Worm (Caenorhabditis elegans): Measurements from ENCODE around the gene srh-1.
A peak's percentile ranks its signal among the peaks of the same experiment; 100 is the strongest.
"Not testable (repeated sequence)": the region's sequence is repeated elsewhere in the genome, so short reads cannot be mapped to it uniquely, and the experiment has no call there.

Gene srh-1

DNA sequence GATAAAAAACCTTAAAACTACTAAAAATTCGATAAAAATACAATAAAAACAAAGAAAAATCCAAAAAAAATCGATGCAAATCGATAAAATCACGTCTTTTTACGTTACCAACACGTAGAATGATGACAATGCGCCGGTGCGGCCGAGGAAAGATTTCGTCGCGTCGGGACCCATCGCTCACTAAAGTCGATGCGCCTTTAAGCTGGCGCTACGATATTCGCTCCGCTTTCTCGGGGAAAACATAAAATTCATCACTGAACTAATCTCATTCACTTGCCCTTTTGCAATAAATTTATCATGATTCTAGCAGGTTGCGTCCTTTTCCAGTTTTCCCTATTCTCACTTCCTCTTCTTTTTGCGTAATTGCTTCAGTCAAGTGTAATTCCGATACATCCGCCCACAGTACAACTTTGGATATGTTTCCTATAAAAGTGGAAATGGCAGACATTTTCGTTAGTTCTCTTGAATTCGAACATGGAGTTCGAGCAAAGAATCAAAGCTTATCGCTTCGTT is 2.0 kb upstream of the srh-1 start, which contains the start of gene col-157:
Gene col-157, plus strand, starts transcription at position 463 of the 513 bp plus-strand sequence.
- not testable (repeated sequence) for TF ChIP-seq fos-1 (tag; optimal IDR thresholded peaks at IDR 0.05); lim-7 (GFP tag; IDR thresholded peaks at IDR 0.05); nhr-102 (tag; optimal IDR thresholded peaks at IDR 0.05)

DNA sequence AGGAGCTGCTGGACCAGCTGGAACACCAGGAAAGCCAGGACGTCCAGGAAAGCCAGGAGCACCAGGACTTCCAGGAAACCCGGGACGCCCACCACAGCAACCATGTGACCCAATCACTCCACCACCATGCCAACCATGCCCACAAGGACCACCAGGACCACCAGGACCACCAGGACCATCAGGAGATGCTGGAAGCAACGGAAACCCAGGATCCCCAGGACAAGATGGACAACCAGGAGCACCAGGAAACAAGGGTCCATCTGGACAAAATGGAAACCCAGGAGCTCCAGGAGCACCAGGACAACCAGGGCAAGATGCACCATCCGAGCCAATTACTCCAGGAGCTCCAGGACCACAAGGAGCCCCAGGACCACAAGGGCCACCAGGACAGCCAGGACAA is 1.3 kb upstream of the srh-1 start:
- no peak for TF ChIP-seq mep-1 (tag; optimal IDR thresholded peaks at IDR 0.05)
- no peak for TF ChIP-seq vab-7 (GFP tag; IDR thresholded peaks at IDR 0.05)
- no peak for TF ChIP-seq zip-11 (GFP tag; IDR thresholded peaks at IDR 0.05)
- peak; percentile 87 for TF ChIP-seq set-16 (GFP tag; IDR thresholded peaks at IDR 0.05)
- no peak for TF ChIP-seq lin-29 (GFP tag; IDR thresholded peaks at IDR 0.05)

DNA sequence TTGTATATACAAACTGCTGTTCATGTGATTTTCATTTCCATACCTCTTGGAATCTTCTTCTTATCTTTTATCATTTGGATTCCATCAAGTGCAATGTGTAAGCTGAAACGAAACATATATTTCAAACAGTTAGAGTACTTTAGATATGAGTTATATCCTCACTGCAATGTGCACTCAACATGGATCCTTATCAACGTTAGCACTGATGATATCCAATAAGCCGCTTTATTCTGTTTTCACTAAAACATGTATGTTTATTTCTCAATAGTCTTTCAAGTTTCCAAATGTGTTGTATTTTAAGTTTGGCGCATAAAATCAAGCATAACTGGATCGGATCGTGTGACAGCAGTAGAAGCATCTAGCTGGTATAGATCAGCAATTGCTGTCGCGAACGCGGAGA is 1.0 kb downstream of the srh-1 start, which contains the start of gene T11F9.10:
Gene T11F9.10, plus strand, starts transcription at position 301 of the 400 bp plus-strand sequence.
- TF ChIP-seq rbr-2 (tag; optimal IDR thresholded peaks at IDR 0.05) (no peak), php-3 (GFP tag; IDR thresholded peaks at IDR 0.05) (no peak), dmd-6 (GFP tag; IDR thresholded peaks at IDR 0.05) (no peak), nhr-25 (tag; optimal IDR thresholded peaks at IDR 0.05; ENCODE audit: borderline replicate concordance, insufficient read depth) (no peak)

DNA sequence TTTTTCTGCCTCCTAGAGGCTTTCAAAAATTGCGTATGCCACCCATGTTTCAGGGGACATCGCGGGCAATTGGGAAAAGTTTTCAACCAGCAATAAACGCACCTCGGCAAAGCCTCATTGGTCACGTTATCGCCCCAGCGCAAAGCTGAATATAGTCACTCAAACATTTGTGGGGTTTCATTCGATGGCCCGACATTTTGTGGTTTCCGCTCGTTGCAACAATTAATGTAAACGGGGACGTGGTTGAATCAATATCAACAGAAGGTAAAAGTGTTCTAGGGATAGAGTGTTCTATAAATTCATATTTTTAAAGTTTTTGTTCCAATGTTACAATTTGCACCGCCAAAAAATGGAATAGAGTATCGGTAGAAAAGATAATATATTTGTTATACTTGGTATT is 2.6 kb downstream of the srh-1 start:
- TF ChIP-seq nhr-42 (GFP tag; IDR thresholded peaks at IDR 0.05), result no peak
- TF ChIP-seq mdt-29 (GFP tag; IDR thresholded peaks at IDR 0.05), result no peak

DNA sequence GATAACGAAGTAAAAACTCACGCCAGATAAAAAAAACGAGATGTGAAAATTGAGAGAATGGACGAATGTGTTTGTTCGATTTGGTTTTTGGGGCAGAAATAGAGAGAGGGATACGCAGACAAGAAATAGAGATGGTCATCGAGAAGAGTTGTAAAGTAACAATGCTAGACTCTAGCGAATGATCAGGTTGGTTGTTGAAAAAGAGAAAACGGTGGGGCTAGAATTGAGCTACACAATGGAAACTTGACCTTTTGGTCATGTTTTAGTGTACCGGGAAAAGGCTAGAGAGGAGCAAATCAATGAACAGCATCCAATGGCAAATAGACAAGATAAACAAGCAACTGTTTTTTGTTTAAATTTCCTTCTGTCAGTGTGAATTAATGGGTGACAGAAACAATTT is 4.7 kb downstream of the srh-1 start, which contains the start of gene dhs-19:
Gene dhs-19, minus strand, starts transcription at position 101 of the 400 bp plus-strand sequence.
- TF ChIP-seq unc-62 (GFP tag; optimal IDR thresholded peaks at IDR 0.05 in 1 of 2) (peak in 1 of 2 experiments; percentile 81), unc-62 (tag; optimal IDR thresholded peaks at IDR 0.05) (no peak), lsy-2 (tag; optimal IDR thresholded peaks at IDR 0.05) (no peak), rbr-2 (tag; optimal IDR thresholded peaks at IDR 0.05) (no peak)

DNA sequence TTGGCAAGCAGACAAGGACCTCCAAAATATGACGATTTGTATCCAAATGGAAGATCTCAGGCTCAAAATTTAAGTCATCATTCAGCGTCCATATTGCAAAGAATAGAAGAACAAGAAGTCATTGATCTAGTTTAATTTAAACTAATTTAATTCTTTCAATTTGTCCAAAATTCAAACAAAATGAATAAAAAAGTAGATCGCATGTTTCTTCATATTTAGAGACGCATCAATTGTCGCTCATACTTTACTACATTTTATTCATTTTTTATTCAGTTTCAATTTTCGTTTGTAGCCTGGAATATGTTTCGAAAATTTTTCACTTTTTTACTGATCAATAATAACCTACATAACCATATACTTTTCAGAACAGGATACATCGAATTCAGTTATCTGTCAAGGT is 6.8 kb downstream of the srh-1 start, which contains the start of gene T11F9.21:
Gene T11F9.21, plus strand, starts transcription at position 301 of the 400 bp plus-strand sequence.
- TF ChIP-seq tra-1 (GFP tag; IDR thresholded peaks at IDR 0.05), result no peak
- no peak for TF ChIP-seq dmd-8 (GFP tag; IDR thresholded peaks at IDR 0.05)
- TF ChIP-seq lin-1 (GFP tag; IDR thresholded peaks at IDR 0.05), result no peak
- TF ChIP-seq nhr-111 (GFP tag; optimal IDR thresholded peaks at IDR 0.05), result no peak
- TF ChIP-seq unc-130 (GFP tag; optimal IDR thresholded peaks at IDR 0.05), result no peak
- TF ChIP-seq zip-2 (tag; optimal IDR thresholded peaks at IDR 0.05), result no peak
- TF ChIP-seq aha-1 (tag), result no peak

DNA sequence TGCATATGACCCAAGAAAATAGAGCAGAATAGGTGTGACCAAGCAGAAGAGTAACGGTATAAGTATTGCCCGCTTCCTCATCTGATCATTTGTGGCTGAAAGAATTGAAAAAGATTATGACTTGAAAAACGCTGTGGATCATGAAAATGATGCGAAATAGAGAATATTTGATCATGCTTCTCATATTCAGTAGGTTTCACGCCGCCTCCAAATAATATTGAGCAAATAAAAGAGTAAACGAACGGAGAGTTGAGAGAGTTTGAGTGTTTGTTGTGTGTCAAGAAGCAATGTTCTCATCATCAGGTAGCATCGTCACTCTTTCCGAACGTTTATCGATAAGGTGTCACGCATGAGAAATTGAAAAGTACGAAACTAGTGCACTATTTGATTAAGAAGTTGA is 10.6 kb downstream of the srh-1 start, which contains the start of gene htrl-1:
Gene htrl-1, minus strand, starts transcription at position 101 of the 400 bp plus-strand sequence.
- TF ChIP-seq pha-4 (GFP tag; IDR thresholded peaks at IDR 0.05) (no peak), pha-4 (tag; optimal IDR thresholded peaks at IDR 0.05) (no peak), T26A8.4 (GFP tag; IDR thresholded peaks at IDR 0.05) (no peak), nhr-25 (tag; optimal IDR thresholded peaks at IDR 0.05; ENCODE audit: borderline replicate concordance, insufficient read depth) (no peak), nhr-28 (tag; optimal IDR thresholded peaks at IDR 0.05) (no peak), php-3 (GFP tag; IDR thresholded peaks at IDR 0.05) (no peak)

DNA sequence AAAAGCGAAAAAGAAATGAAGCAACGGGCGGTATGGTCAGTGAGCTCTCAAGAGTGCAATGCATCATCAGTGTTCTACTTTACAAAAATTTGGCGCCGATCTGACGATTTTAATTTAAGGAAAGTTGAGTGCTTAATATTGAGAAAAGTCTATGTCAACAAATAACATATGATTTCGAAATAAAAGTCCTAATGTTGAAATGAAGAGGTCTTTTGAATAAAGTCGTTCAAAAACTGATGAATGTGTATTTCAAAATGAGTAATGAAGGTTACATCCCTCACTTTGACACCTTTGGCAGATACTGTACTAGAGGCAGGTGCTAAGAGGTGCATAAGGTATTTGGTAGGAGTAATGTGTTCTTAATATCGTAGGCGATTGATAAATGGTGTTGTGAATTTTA is 11.8 kb downstream of the srh-1 start:
- no peak for TF ChIP-seq mxl-3 (GFP tag; optimal IDR thresholded peaks at IDR 0.05)
- no peak for TF ChIP-seq madf-5 (GFP tag; IDR thresholded peaks at IDR 0.05)
- TF ChIP-seq aly-2 (tag; optimal IDR thresholded peaks at IDR 0.05), result no peak
- peak in 1 of 2 experiments; percentile 92 for TF ChIP-seq unc-62 (GFP tag; optimal IDR thresholded peaks at IDR 0.05 in 1 of 2)
- TF ChIP-seq unc-62 (tag; optimal IDR thresholded peaks at IDR 0.05), result no peak
- no peak for TF ChIP-seq ces-1 (GFP tag; optimal IDR thresholded peaks at IDR 0.05)
- no peak for TF ChIP-seq mep-1 (tag; optimal IDR thresholded peaks at IDR 0.05)

Data from whole organism, L4 larva.